Worm (Caenorhabditis elegans) whole organism, L1 larva: ENCODE results near the gene gbh-1.
A peak's percentile ranks its signal among the peaks of the same experiment; 100 is the strongest.

Experiments used
- C04F5.9 ChIP-seq: sonication (generic microtip); optimal IDR thresholded peaks from 2 replicates; lab custom pipeline; 2016; ENCODE audit warnings: missing genetic modification characterization, missing compliant biosample characterization
- C16A3.4 ChIP-seq: fragments of 150-350 bp; optimal IDR thresholded peaks from 2 replicates; lab custom pipeline; 2014; ENCODE audit warnings: missing biosample characterization, missing genetic modification characterization
- C34B4.2 ChIP-seq: sonication (generic microtip); optimal IDR thresholded peaks from 2 replicates; lab custom pipeline; 2017; ENCODE audit warnings: mild to moderate bottlenecking, missing genetic modification characterization, missing compliant biosample characterization
- aly-2 ChIP-seq: fragments of 150-350 bp; optimal IDR thresholded peaks from 2 replicates; lab custom pipeline; 2014; ENCODE audit warnings: missing biosample characterization, missing genetic modification characterization
- ama-1 ChIP-seq: fragments of 150-350 bp; optimal IDR thresholded peaks from 2 replicates; lab custom pipeline; 2014
- blmp-1 ChIP-seq: fragments of 150-350 bp; optimal IDR thresholded peaks from 2 replicates; lab custom pipeline; 2014; ENCODE audit warnings: missing biosample characterization, missing genetic modification characterization
- ceh-63 ChIP-seq: fragments of 200-800 bp; sonication (Bioruptor generic); optimal IDR thresholded peaks from 2 replicates; lab custom pipeline; 2018; ENCODE audit warnings: mild to moderate bottlenecking, missing genetic modification characterization, missing compliant biosample characterization
- ces-1 ChIP-seq: fragments of 150-350 bp; optimal IDR thresholded peaks from 2 replicates; lab custom pipeline; 2014; ENCODE audit warnings: missing biosample characterization, missing genetic modification reagents, missing genetic modification characterization
- efl-1 ChIP-seq, 4 experiments: fragments of 150-350 bp; optimal IDR thresholded peaks in 3 of 4; peaks in 1 of 4; 1 replicate in 1 of 4; 2 replicates in 3 of 4; lab custom pipeline; 2014; ENCODE audit warnings: missing biosample characterization in 2 of 4, missing genetic modification characterization in 2 of 4, missing genetic modification reagents in 2 of 4
- efl-3 ChIP-seq: fragments of 200-800 bp; sonication (Bioruptor generic); optimal IDR thresholded peaks from 2 replicates; lab custom pipeline; 2018; ENCODE audit warnings: mild to moderate bottlenecking, missing genetic modification characterization, missing compliant biosample characterization
- egl-27 ChIP-seq, 2 experiments: fragments of 150-350 bp in 1 of 2; sonication (generic microtip); optimal IDR thresholded peaks; 3 replicates each; lab custom pipeline; 2017 to 2018; ENCODE audit warnings: missing biosample characterization in 2 of 2, missing genetic modification characterization in 2 of 2, missing genetic modification reagents in 2 of 2
- elt-2 ChIP-seq: sonication (generic microtip); optimal IDR thresholded peaks from 2 replicates; lab custom pipeline; 2016; ENCODE audit warnings: missing genetic modification characterization, mild to moderate bottlenecking, inconsistent platforms, missing compliant biosample characterization, missing genetic modification reagents
- fkh-10 ChIP-seq: sonication (generic microtip); optimal IDR thresholded peaks from 2 replicates; lab custom pipeline; 2017; ENCODE audit warnings: missing biosample characterization, missing genetic modification reagents, missing genetic modification characterization
- grh-1 ChIP-seq: fragments of 200-800 bp; sonication (Bioruptor generic); IDR thresholded peaks from 2 replicates; pipeline ENCODE4 v1.3.6; 2022; ENCODE audit warnings: missing genetic modification reagents, missing genetic modification characterization, missing compliant biosample characterization
- hlh-4 ChIP-seq: sonication (generic microtip); optimal IDR thresholded peaks from 2 replicates; lab custom pipeline; 2016; ENCODE audit warnings: mild to moderate bottlenecking, missing genetic modification characterization, missing compliant biosample characterization
- irx-1 ChIP-seq: sonication (generic microtip); optimal IDR thresholded peaks from 2 replicates; lab custom pipeline; 2016; ENCODE audit warnings: missing genetic modification characterization, missing compliant biosample characterization
- isw-1 ChIP-seq: fragments of 200-800 bp; sonication (Bioruptor generic); IDR thresholded peaks from 2 replicates; pipeline ENCODE4 v1.3.6; 2022; ENCODE audit warnings: missing genetic modification characterization, missing compliant biosample characterization
- lin-14 ChIP-seq: fragments of 200-800 bp; sonication (Bioruptor generic); optimal IDR thresholded peaks from 2 replicates; lab custom pipeline; 2018; ENCODE audit warnings: mild to moderate bottlenecking, missing genetic modification characterization, moderate library complexity, missing compliant biosample characterization
- lin-15B ChIP-seq: fragments of 150-350 bp; sonication (generic microtip); optimal IDR thresholded peaks from 3 replicates; lab custom pipeline; 2014; ENCODE audit warnings: missing biosample characterization, missing genetic modification characterization
- lin-35 ChIP-seq, 2 experiments: fragments of 150-350 bp; optimal IDR thresholded peaks; 2 replicates each; lab custom pipeline; 2014; ENCODE audit warnings: missing biosample characterization in 2 of 2, missing genetic modification characterization in 2 of 2, missing genetic modification reagents in 2 of 2
- lin-39 ChIP-seq: fragments of 150-350 bp; optimal IDR thresholded peaks from 2 replicates; lab custom pipeline; 2014; ENCODE audit warnings: missing biosample characterization, missing genetic modification reagents, missing genetic modification characterization
- lsy-2 ChIP-seq, 2 experiments: fragments of 150-350 bp; optimal IDR thresholded peaks; 2 replicates each; lab custom pipeline; 2014; ENCODE audit warnings: missing biosample characterization in 2 of 2, missing genetic modification characterization in 2 of 2
- nhr-11 ChIP-seq: fragments of 150-350 bp; optimal IDR thresholded peaks from 2 replicates; lab custom pipeline; 2014; ENCODE audit warnings: missing biosample characterization, missing genetic modification characterization
- nhr-19 ChIP-seq: fragments of 200-800 bp; sonication (Bioruptor generic); conservative IDR thresholded peaks from 2 replicates; pipeline ENCODE4 v1.3.6; 2022; ENCODE audit warnings: missing genetic modification characterization, missing compliant biosample characterization
- nhr-28 ChIP-seq: fragments of 150-350 bp; optimal IDR thresholded peaks from 2 replicates; lab custom pipeline; 2014; ENCODE audit warnings: missing biosample characterization, missing genetic modification characterization
- nhr-71 ChIP-seq: sonication (generic microtip); optimal IDR thresholded peaks from 2 replicates; lab custom pipeline; 2016; ENCODE audit warnings: mild to moderate bottlenecking, missing genetic modification characterization, moderate library complexity, missing compliant biosample characterization
- nhr-76 ChIP-seq: sonication (generic microtip); optimal IDR thresholded peaks from 2 replicates; lab custom pipeline; 2017; ENCODE audit warnings: missing biosample characterization, missing genetic modification characterization
- nhr-77 ChIP-seq: fragments of 150-350 bp; optimal IDR thresholded peaks from 2 replicates; lab custom pipeline; 2014; ENCODE audit warnings: missing biosample characterization, missing genetic modification characterization
- nhr-85 ChIP-seq: sonication (generic microtip); peaks from one replicate; lab custom pipeline; 2016; ENCODE audit warnings: missing genetic modification characterization, inconsistent platforms, missing compliant biosample characterization
- pag-3 ChIP-seq: sonication (generic microtip); optimal IDR thresholded peaks from 2 replicates; lab custom pipeline; 2017; ENCODE audit warnings: missing genetic modification characterization, mild to moderate bottlenecking, missing compliant biosample characterization, antibody characterized with exemption, borderline replicate concordance; ENCODE audit not compliant: insufficient read depth
- skn-1 ChIP-seq: fragments of 150-350 bp; optimal IDR thresholded peaks from 2 replicates; lab custom pipeline; 2014; ENCODE audit warnings: missing biosample characterization, missing genetic modification characterization
- snpc-4 ChIP-seq: fragments of 150-350 bp; optimal IDR thresholded peaks from 2 replicates; lab custom pipeline; 2014; ENCODE audit warnings: missing biosample characterization, missing genetic modification characterization
- snu-23 ChIP-seq: sonication (generic microtip); optimal IDR thresholded peaks from 2 replicates; lab custom pipeline; 2016; ENCODE audit warnings: missing genetic modification characterization, missing compliant biosample characterization
- tlp-1 ChIP-seq: fragments of 150-350 bp; optimal IDR thresholded peaks from 2 replicates; lab custom pipeline; 2014; ENCODE audit warnings: missing biosample characterization, missing genetic modification characterization
- unc-62 ChIP-seq: fragments of 150-350 bp; optimal IDR thresholded peaks from 2 replicates; lab custom pipeline; 2014; ENCODE audit warnings: missing biosample characterization, missing genetic modification reagents, missing genetic modification characterization
- unc-86 ChIP-seq: sonication (generic microtip); optimal IDR thresholded peaks from 2 replicates; lab custom pipeline; 2016; ENCODE audit warnings: missing genetic modification characterization, missing compliant biosample characterization
- xbp-1 ChIP-seq: sonication (generic microtip); optimal IDR thresholded peaks from 2 replicates; lab custom pipeline; 2016; ENCODE audit warnings: missing genetic modification characterization, missing compliant biosample characterization
- ztf-11 ChIP-seq, 2 experiments: sonication (generic microtip); optimal IDR thresholded peaks; 2 replicates each; lab custom pipeline; 2016 to 2017; ENCODE audit warnings: missing genetic modification characterization in 2 of 2, missing biosample characterization in 1 of 2, missing compliant biosample characterization in 1 of 2
- ztf-4 ChIP-seq: fragments of 150-350 bp; optimal IDR thresholded peaks from 2 replicates; lab custom pipeline; 2014; ENCODE audit warnings: missing biosample characterization, missing genetic modification characterization

The gbh-1 gene

DNA sequence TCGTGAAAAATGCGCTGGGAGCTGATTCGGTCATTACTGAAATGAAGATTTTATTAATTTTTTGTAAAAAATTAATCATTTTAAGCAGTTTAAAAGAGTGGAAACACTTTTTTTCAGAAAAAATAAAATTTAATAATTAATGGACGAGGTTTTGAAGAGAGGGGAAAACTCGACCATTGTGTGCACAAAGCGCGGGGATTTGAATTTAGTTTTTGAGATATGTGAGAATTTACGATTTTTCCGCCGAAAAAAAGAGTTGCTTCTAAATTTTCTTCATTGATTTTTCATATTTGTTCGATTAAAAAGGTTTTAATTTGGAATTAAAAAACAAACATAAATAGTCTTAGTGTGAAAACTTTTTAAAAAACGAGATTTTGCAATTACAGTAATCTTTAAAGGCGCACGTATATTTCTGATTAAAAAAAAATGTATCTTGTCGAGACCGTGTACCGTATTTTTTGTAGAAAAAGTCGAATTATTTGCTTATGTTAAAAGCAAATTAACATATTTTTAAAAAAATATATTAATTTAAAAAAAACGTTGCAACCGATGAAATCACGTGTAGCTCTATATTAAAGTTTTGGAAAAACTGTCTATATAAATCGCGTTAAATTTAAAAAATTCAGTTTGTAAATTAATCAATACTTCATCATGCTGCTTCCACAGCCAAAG is 20.8 kb upstream of the gbh-1 start, which contains the start of the genes dph-2 and C09G5.7 (continued):
- TF ChIP-seq unc-86 (tag; lab: Kevin White, UChicago) (no peak), nhr-77 (tag; lab: Kevin White, UChicago) (no peak), nhr-11 (tag; lab: Kevin White, UChicago) (no peak), ces-1 (GFP tag; lab: Kevin White, UChicago) (no peak), fkh-10 (GFP tag; lab: Kevin White, UChicago) (no peak), snu-23 (no peak), nhr-85 (tag; lab: Kevin White, UChicago) (peak; percentile 64), nhr-28 (tag; lab: Kevin White, UChicago) (no peak), lsy-2 (tag; optimal IDR thresholded peaks at IDR 0.05; lab: Kevin White, UChicago) (peak; percentile 23 to 63), ztf-4 (tag; lab: Kevin White, UChicago) (no peak), pag-3 (no peak), nhr-71 (peak; percentile 62), C04F5.9 (no peak), snpc-4 (tag; lab: Kevin White, UChicago) (no peak), lin-39 (no peak), tlp-1 (tag; lab: Kevin White, UChicago) (no peak), blmp-1 (tag; lab: Kevin White, UChicago) (peak; percentile 35), C34B4.2 (no peak), lin-15B (tag; lab: Kevin White, UChicago) (peak; percentile 35), elt-2 (tag; lab: Kevin White, UChicago) (no peak), nhr-76 (tag; lab: Kevin White, UChicago) (no peak), nhr-19 (GFP tag; lab: Robert Waterston, UW) (0 out of 2 replicates have a peak, but pooled peaks have one; percentile 5), irx-1 (tag; lab: Kevin White, UChicago) (peak; percentile 65), C16A3.4 (tag; lab: Kevin White, UChicago) (no peak), ama-1 (no peak), lin-35 (GFP tag; optimal IDR thresholded peaks at IDR 0.05; lab: Kevin White, UChicago) (peak; percentile 87 to 93), unc-62 (GFP tag; lab: Kevin White, UChicago) (no peak), isw-1 (GFP tag; lab: Robert Waterston, UW) (peak; percentile 4; the same call in 1 of the 2 replicates), lin-14 (GFP tag; lab: Kevin White, UChicago) (peak; percentile 9), ceh-63 (GFP tag; lab: Kevin White, UChicago) (no peak), aly-2 (no peak), xbp-1 (tag; lab: Kevin White, UChicago) (peak; percentile 37), hlh-4 (tag; lab: Kevin White, UChicago) (no peak), grh-1 (no peak), skn-1 (peak; percentile 54), efl-3 (GFP tag; lab: Kevin White, UChicago) (no peak), egl-27 (tag; optimal IDR thresholded peaks at IDR 0.05; lab: Kevin White, UChicago) (no peak)

DNA sequence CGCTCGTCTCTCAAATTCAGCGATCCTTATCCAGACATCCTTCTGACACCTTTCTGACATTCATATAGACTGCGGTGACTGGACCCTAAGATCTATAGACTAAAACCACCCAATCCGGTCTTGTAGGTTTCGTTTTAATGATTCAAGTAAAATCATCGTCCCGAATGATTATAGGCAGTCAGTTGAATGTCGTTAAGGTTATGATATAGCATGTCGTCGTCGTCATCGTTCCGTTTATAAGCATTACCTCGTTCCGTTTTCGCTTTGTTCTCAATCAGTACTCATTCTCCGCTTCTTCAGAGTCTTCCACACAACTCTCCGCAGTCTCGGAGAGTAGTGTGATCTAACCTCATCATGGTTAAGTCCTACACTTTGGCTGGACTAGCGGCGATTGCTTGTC is 15.1 kb upstream of the gbh-1 start, which contains the start of gene bli-1:
Gene bli-1, plus strand, starts transcription at position 301 of the 400 bp plus-strand sequence.
- TF ChIP-seq ceh-63 (GFP tag; lab: Kevin White, UChicago) (no peak), snu-23 (no peak), lin-39 (no peak), ztf-11 (tag; optimal IDR thresholded peaks at IDR 0.05; lab: Kevin White, UChicago) (no peak), efl-1 (optimal IDR thresholded peaks at IDR 0.05; lab: Kevin White, UChicago) (no peak), efl-1 (GFP tag; optimal IDR thresholded peaks at IDR 0.05 in 1 of 2; lab: Kevin White, UChicago) (no peak)
- TF ChIP-seq, all 84 proteins: peak for 0
